Fruit fly (Drosophila melanogaster) whole organism, embryonic: ENCODE measurements around the gene nan.

ENCODE experiments used
- Bdp1 ChIP-seq: fragments of 200-800 bp; sonication (Bioruptor generic); optimal IDR thresholded peaks from 3 replicates; lab custom pipeline; 2016; ENCODE audit warnings: missing biosample characterization, missing genetic modification characterization
- CG11723 ChIP-seq: fragments of 200-800 bp; sonication (Bioruptor generic); optimal IDR thresholded peaks from 2 replicates; lab custom pipeline; 2017; ENCODE audit warnings: missing biosample characterization, mild to moderate bottlenecking, missing genetic modification characterization
- CG12104 ChIP-seq: fragments of 200-800 bp; sonication (Bioruptor generic); optimal IDR thresholded peaks from 3 replicates; lab custom pipeline; 2016; ENCODE audit warnings: missing biosample characterization, missing genetic modification characterization
- CG12155 ChIP-seq: fragments of 200-800 bp; sonication (Bioruptor generic); optimal IDR thresholded peaks from 3 replicates; lab custom pipeline; 2016; ENCODE audit warnings: missing biosample characterization, missing genetic modification characterization
- CG1233 ChIP-seq: fragments of 200-800 bp; sonication (Bioruptor generic); optimal IDR thresholded peaks from 4 replicates; lab custom pipeline; 2018; ENCODE audit warnings: missing biosample characterization, mild to moderate bottlenecking, missing genetic modification characterization
- CG13775 ChIP-seq: fragments of 200-800 bp; sonication (Bioruptor generic); optimal IDR thresholded peaks from 3 replicates; lab custom pipeline; 2017; ENCODE audit warnings: missing biosample characterization, mild to moderate bottlenecking, missing genetic modification characterization
- CG17359 ChIP-seq: fragments of 200-800 bp; sonication (Bioruptor generic); optimal IDR thresholded peaks from 3 replicates; lab custom pipeline; 2018; ENCODE audit warnings: missing biosample characterization, mild to moderate bottlenecking, missing genetic modification characterization, moderate library complexity
- CG18619 ChIP-seq: fragments of 200-800 bp; sonication (Bioruptor generic); optimal IDR thresholded peaks from 3 replicates; lab custom pipeline; 2017; ENCODE audit warnings: missing biosample characterization, mild to moderate bottlenecking, missing genetic modification characterization
- CG2889 ChIP-seq: fragments of 200-800 bp; sonication (Bioruptor generic); IDR thresholded peaks from 3 replicates; pipeline ENCODE4 v1.3.6; 2022; ENCODE audit warnings: missing biosample characterization, missing genetic modification characterization
- CG31224 ChIP-seq: fragments of 200-800 bp; sonication (Bioruptor generic); IDR thresholded peaks from 2 replicates; pipeline ENCODE4 v1.3.6; 2022; ENCODE audit warnings: missing biosample characterization, missing genetic modification characterization
- CG34224 ChIP-seq: fragments of 200-800 bp; sonication (Bioruptor generic); IDR thresholded peaks from 3 replicates; pipeline ENCODE4 v1.3.6; 2022; ENCODE audit warnings: missing biosample characterization, missing genetic modification characterization; ENCODE audit not compliant: partially characterized antibody
- CG3847 ChIP-seq: fragments of 200-800 bp; sonication (Bioruptor generic); IDR thresholded peaks from 2 replicates; pipeline ENCODE4 v1.3.6; 2022; ENCODE audit warnings: missing biosample characterization, missing genetic modification characterization
- CG4424 ChIP-seq: fragments of 200-800 bp; sonication (Bioruptor generic); optimal IDR thresholded peaks from 3 replicates; lab custom pipeline; 2016; ENCODE audit warnings: missing biosample characterization, missing genetic modification characterization
- CG4730 ChIP-seq: fragments of 200-800 bp; sonication (Bioruptor generic); IDR thresholded peaks from 2 replicates; pipeline ENCODE4 v1.3.6; 2022; ENCODE audit warnings: missing biosample characterization, missing genetic modification characterization
- CG7745 ChIP-seq: fragments of 200-800 bp; sonication (Bioruptor generic); optimal IDR thresholded peaks from 2 replicates; lab custom pipeline; 2018; ENCODE audit warnings: missing biosample characterization, mild to moderate bottlenecking, missing genetic modification characterization, moderate library complexity
- CG7987 ChIP-seq: fragments of 200-800 bp; sonication (Bioruptor generic); optimal IDR thresholded peaks from 2 replicates; lab custom pipeline; 2018; ENCODE audit warnings: missing biosample characterization, mild to moderate bottlenecking, missing genetic modification characterization, moderate library complexity
- CHES-1-like ChIP-seq: fragments of 200-800 bp; sonication (Bioruptor generic); optimal IDR thresholded peaks from 2 replicates; lab custom pipeline; 2016; ENCODE audit warnings: missing biosample characterization, missing genetic modification characterization
- Dref ChIP-seq: fragments of 200-800 bp; sonication (Bioruptor generic); IDR thresholded peaks from 2 replicates; pipeline ENCODE4 v1.3.6; 2022; ENCODE audit warnings: missing biosample characterization, missing genetic modification characterization
- Fer2 ChIP-seq: fragments of 200-800 bp; sonication (Bioruptor generic); optimal IDR thresholded peaks from 2 replicates; lab custom pipeline; 2018; ENCODE audit warnings: missing biosample characterization, mild to moderate bottlenecking, missing genetic modification characterization, moderate library complexity
- HmgZ ChIP-seq: fragments of 200-800 bp; sonication (Bioruptor generic); optimal IDR thresholded peaks from 2 replicates; lab custom pipeline; 2018; ENCODE audit warnings: missing biosample characterization, mild to moderate bottlenecking, missing genetic modification characterization
- Hr39 ChIP-seq: fragments of >200 bp; optimal IDR thresholded peaks from 2 replicates; lab custom pipeline; 2017
- Jarid2 ChIP-seq: fragments of 200-800 bp; sonication (Bioruptor generic); optimal IDR thresholded peaks from 3 replicates; lab custom pipeline; 2017; ENCODE audit warnings: mild to moderate bottlenecking, missing biosample characterization, missing genetic modification reagents, missing genetic modification characterization
- MTF-1 ChIP-seq: fragments of 200-800 bp; sonication (Bioruptor generic); optimal IDR thresholded peaks from 2 replicates; lab custom pipeline; 2018; ENCODE audit warnings: missing biosample characterization, mild to moderate bottlenecking, missing genetic modification characterization, borderline replicate concordance
- Mad ChIP-seq: fragments of 200-800 bp; sonication (Bioruptor generic); optimal IDR thresholded peaks from 2 replicates; lab custom pipeline; 2016; ENCODE audit warnings: missing biosample characterization, missing genetic modification characterization
- Med ChIP-seq: fragments of 200-800 bp; sonication (Bioruptor generic); peaks from one replicate; lab custom pipeline; 2016; ENCODE audit warnings: missing biosample characterization, missing genetic modification characterization, mild to moderate bottlenecking, inconsistent platforms, moderate library complexity
- Mrtf ChIP-seq: fragments of 200-800 bp; sonication (Bioruptor generic); IDR thresholded peaks from 3 replicates; pipeline ENCODE4 v1.3.6; 2022; ENCODE audit warnings: missing biosample characterization, missing genetic modification characterization
- Myb ChIP-seq: fragments of 200-800 bp; sonication (Bioruptor generic); optimal IDR thresholded peaks from 2 replicates; lab custom pipeline; 2016; ENCODE audit warnings: missing biosample characterization, missing genetic modification characterization
- Nf-YC ChIP-seq: fragments of 200-800 bp; optimal IDR thresholded peaks from 3 replicates; lab custom pipeline; 2019; ENCODE audit warnings: missing biosample characterization, mild to moderate bottlenecking, missing genetic modification characterization, moderate library complexity
- Ravus ChIP-seq: fragments of 200-800 bp; sonication (Bioruptor generic); IDR thresholded peaks from 2 replicates; pipeline ENCODE4 v1.3.6; 2022; ENCODE audit warnings: missing biosample characterization, missing genetic modification characterization
- Sox102F ChIP-seq: fragments of 200-800 bp; sonication (Bioruptor generic); optimal IDR thresholded peaks from 2 replicates; lab custom pipeline; 2018; ENCODE audit warnings: missing biosample characterization, mild to moderate bottlenecking, missing genetic modification characterization, moderate library complexity
- Spps ChIP-seq: fragments of 200-800 bp; sonication (Bioruptor generic); optimal IDR thresholded peaks from 2 replicates; lab custom pipeline; 2018; ENCODE audit warnings: missing biosample characterization, mild to moderate bottlenecking, missing genetic modification characterization
- Usf ChIP-seq: fragments of 200-800 bp; sonication (Bioruptor generic); optimal IDR thresholded peaks from 2 replicates; lab custom pipeline; 2017; ENCODE audit warnings: missing genotype, missing biosample characterization, missing genetic modification characterization
- YL-1 ChIP-seq: fragments of 200-800 bp; sonication (Bioruptor generic); optimal IDR thresholded peaks from 3 replicates; lab custom pipeline; 2017; ENCODE audit warnings: missing biosample characterization, mild to moderate bottlenecking, missing genetic modification characterization
- ac ChIP-seq: fragments of 200-800 bp; sonication (Bioruptor generic); optimal IDR thresholded peaks from 3 replicates; lab custom pipeline; 2017; ENCODE audit warnings: missing biosample characterization, mild to moderate bottlenecking, missing genetic modification characterization
- cato ChIP-seq: fragments of 200-800 bp; sonication (Bioruptor generic); optimal IDR thresholded peaks from 2 replicates; lab custom pipeline; 2016; ENCODE audit warnings: missing biosample characterization, missing genetic modification characterization, borderline replicate concordance
- chn ChIP-seq: fragments of 200-800 bp; sonication (Bioruptor generic); optimal IDR thresholded peaks from 2 replicates; lab custom pipeline; 2016; ENCODE audit warnings: missing biosample characterization, missing genetic modification characterization
- croc ChIP-seq: fragments of 200-800 bp; sonication (Bioruptor generic); conservative IDR thresholded peaks from 3 replicates; pipeline ENCODE4 v1.3.6; 2022; ENCODE audit warnings: missing biosample characterization, missing genetic modification characterization
- da ChIP-seq: fragments of 200-800 bp; sonication (Bioruptor generic); optimal IDR thresholded peaks from 2 replicates; lab custom pipeline; 2016; ENCODE audit warnings: missing biosample characterization, missing genetic modification characterization
- dmrt99B ChIP-seq: fragments of 200-800 bp; sonication (Bioruptor generic); optimal IDR thresholded peaks from 2 replicates; lab custom pipeline; 2018; ENCODE audit warnings: missing biosample characterization, mild to moderate bottlenecking, missing genetic modification characterization, moderate library complexity
- gcm2 ChIP-seq: fragments of 200-800 bp; sonication (Bioruptor generic); optimal IDR thresholded peaks from 2 replicates; lab custom pipeline; 2016; ENCODE audit warnings: missing biosample characterization, missing genetic modification characterization
- gsb ChIP-seq: fragments of 200-800 bp; sonication (Bioruptor generic); IDR thresholded peaks from 2 replicates; pipeline ENCODE4 v1.3.6; 2022; ENCODE audit warnings: missing biosample characterization, missing genetic modification characterization
- gt ChIP-seq: fragments of 200-800 bp; sonication (Bioruptor generic); IDR thresholded peaks from 2 replicates; pipeline ENCODE4 v1.3.6; 2022; ENCODE audit warnings: missing biosample characterization, missing genetic modification characterization
- jumu ChIP-seq: fragments of 200-800 bp; sonication (Bioruptor generic); optimal IDR thresholded peaks from 3 replicates; lab custom pipeline; 2016; ENCODE audit warnings: missing biosample characterization, missing genetic modification characterization
- kay ChIP-seq: fragments of 200-800 bp; sonication (Bioruptor generic); optimal IDR thresholded peaks from 2 replicates; lab custom pipeline; 2016; ENCODE audit warnings: missing biosample characterization, missing genetic modification characterization
- mam ChIP-seq: fragments of 200-800 bp; sonication (Bioruptor generic); optimal IDR thresholded peaks from 3 replicates; lab custom pipeline; 2016; ENCODE audit warnings: missing biosample characterization, missing genetic modification characterization
- mirr ChIP-seq: fragments of 200-800 bp; sonication (Bioruptor generic); optimal IDR thresholded peaks from 3 replicates; lab custom pipeline; 2018; ENCODE audit warnings: missing biosample characterization, mild to moderate bottlenecking, missing genetic modification characterization
- pb ChIP-seq: fragments of 200-800 bp; sonication (Bioruptor generic); optimal IDR thresholded peaks from 3 replicates; lab custom pipeline; 2016; ENCODE audit warnings: missing biosample characterization, missing genetic modification characterization
- pho ChIP-seq: fragments of 200-800 bp; sonication (Bioruptor generic); optimal IDR thresholded peaks from 2 replicates; lab custom pipeline; 2016; ENCODE audit warnings: missing biosample characterization, missing genetic modification characterization
- pzg ChIP-seq: fragments of 200-800 bp; sonication (Bioruptor generic); optimal IDR thresholded peaks from 3 replicates; lab custom pipeline; 2018; ENCODE audit warnings: missing biosample characterization, mild to moderate bottlenecking, missing genetic modification characterization, moderate library complexity
- tin ChIP-seq: fragments of 200-800 bp; sonication (Bioruptor generic); optimal IDR thresholded peaks from 3 replicates; lab custom pipeline; 2016; ENCODE audit warnings: missing biosample characterization, missing genetic modification characterization
- tll ChIP-seq, 2 experiments: fragments of 200-800 bp in 1 of 2; fragments of >200 bp in 1 of 2; sonication (Bioruptor generic) in 1 of 2; optimal IDR thresholded peaks; 2 replicates each; lab custom pipeline; 2017 to 2019; ENCODE audit warnings: missing biosample characterization in 2 of 2, missing genetic modification characterization in 2 of 2, mild to moderate bottlenecking in 1 of 2, moderate library complexity in 1 of 2

nan gene

dm6 chr3L:14217677-14218254 is 28.3 kb upstream of the nan start, which contains the start of gene CG7768 (continued):
- TF ChIP-seq Bdp1 (GFP tag; lab: Kevin White, UChicago) (no peak), CG17359 (peak; percentile 50), CG2889 (GFP tag; lab: Robert Waterston, UW) (no peak), jumu (no peak), da (GFP tag; lab: Kevin White, UChicago) (no peak), pzg (GFP tag; lab: Kevin White, UChicago) (no peak), gsb (GFP tag; lab: Robert Waterston, UW) (no peak), CG31224 (0 out of 2 replicates have a peak, but pooled peaks have one; percentile 20), pb (GFP tag; lab: Kevin White, UChicago) (no peak), CG34224 (GFP tag; lab: Robert Waterston, UW) (no peak), Spps (tag; lab: Kevin White, UChicago) (no peak), Jarid2 (peak; percentile 46), CG18619 (GFP tag; lab: Kevin White, UChicago) (peak; percentile 53), tll (GFP tag; optimal IDR thresholded peaks at IDR 0.05; lab: Kevin White, UChicago) (no peak), Myb (GFP tag; lab: Kevin White, UChicago) (peak; percentile 14), CG11723 (GFP tag; lab: Kevin White, UChicago) (peak; percentile 28), Dref (GFP tag; lab: Robert Waterston, UW) (no peak), CG13775 (GFP tag; lab: Kevin White, UChicago) (no peak), CG7987 (peak; percentile 88), Nf-YC (tag; lab: Kevin White, UChicago) (no peak), Hr39 (lab: Kevin White, UChicago) (no peak), CHES-1-like (GFP tag; lab: Kevin White, UChicago) (peak; percentile 48), CG4424 (no peak), dmrt99B (peak; percentile 56), CG3847 (GFP tag; lab: Robert Waterston, UW) (no peak), CG7745 (tag; lab: Kevin White, UChicago) (no peak), gcm2 (no peak), CG12155 (peak; percentile 31), Med (peak; percentile 91), Mrtf (GFP tag; lab: Robert Waterston, UW) (no peak), HmgZ (peak; percentile 72), Fer2 (tag; lab: Kevin White, UChicago) (peak; percentile 65), CG4730 (GFP tag; lab: Robert Waterston, UW) (no peak), kay (GFP tag; lab: Kevin White, UChicago) (no peak), ac (GFP tag; lab: Kevin White, UChicago) (no peak), YL-1 (GFP tag; lab: Kevin White, UChicago) (no peak), Ravus (GFP tag; lab: Robert Waterston, UW) (no peak), MTF-1 (GFP tag; lab: Kevin White, UChicago) (peak; percentile 70), gt (GFP tag; lab: Robert Waterston, UW) (no peak), tin (GFP tag; lab: Kevin White, UChicago) (no peak), cato (no peak), Mad (GFP tag; lab: Kevin White, UChicago) (no peak), Sox102F (GFP tag; lab: Kevin White, UChicago) (no peak), pho (GFP tag; lab: Kevin White, UChicago) (peak; percentile 54), CG1233 (peak; percentile 62), CG12104 (GFP tag; lab: Kevin White, UChicago) (peak; percentile 41), Usf (no peak), mam (GFP tag; lab: Kevin White, UChicago) (peak; percentile 49), mirr (GFP tag; lab: Kevin White, UChicago) (peak; percentile 75), croc (GFP tag; lab: Robert Waterston, UW) (no peak), chn (GFP tag; lab: Kevin White, UChicago) (no peak)
